Worm (Caenorhabditis elegans) whole organism, midembryonic: ENCODE measurements around the gene adah-1.

Experiments
- T22C8.4 ChIP-seq: fragments of 200-800 bp; sonication (Bioruptor generic); IDR thresholded peaks from 2 replicates; pipeline ENCODE4 v1.3.6; 2022; ENCODE audit warnings: missing genetic modification characterization, missing compliant biosample characterization
- cog-1 ChIP-seq: sonication (generic microtip); optimal IDR thresholded peaks from 2 replicates; lab custom pipeline; 2016; ENCODE audit warnings: missing genetic modification characterization, missing compliant biosample characterization
- flt-1 ChIP-seq: fragments of 200-800 bp; sonication (Bioruptor generic); IDR thresholded peaks from 2 replicates; pipeline ENCODE4 v1.3.6; 2022; ENCODE audit warnings: missing genetic modification characterization, missing compliant biosample characterization
- klf-2 ChIP-seq: fragments of 200-800 bp; sonication (Bioruptor generic); conservative IDR thresholded peaks from 2 replicates; pipeline ENCODE4 v1.3.6; 2022; ENCODE audit warnings: missing genetic modification reagents, missing genetic modification characterization, missing compliant biosample characterization
- med-1 ChIP-seq: sonication (generic microtip); optimal IDR thresholded peaks from 2 replicates; lab custom pipeline; 2017; ENCODE audit warnings: missing genetic modification characterization, mild to moderate bottlenecking, missing compliant biosample characterization, antibody characterized with exemption, missing genetic modification reagents; ENCODE audit not compliant: insufficient read depth
- ref-1 ChIP-seq: fragments of 200-800 bp; sonication (Bioruptor generic); conservative IDR thresholded peaks from 2 replicates; pipeline ENCODE4 v1.3.6; 2022; ENCODE audit warnings: missing genetic modification reagents, missing genetic modification characterization, missing compliant biosample characterization
- tab-1 ChIP-seq: fragments of 200-800 bp; sonication (Bioruptor generic); IDR thresholded peaks from 2 replicates; pipeline ENCODE4 v1.3.6; 2022; ENCODE audit warnings: missing genetic modification characterization, missing compliant biosample characterization
- ztf-23 ChIP-seq: fragments of 200-800 bp; sonication (Bioruptor generic); IDR thresholded peaks from 2 replicates; pipeline ENCODE4 v1.3.6; 2022; ENCODE audit warnings: missing genetic modification reagents, missing genetic modification characterization, missing compliant biosample characterization
- ztf-29 ChIP-seq: fragments of 200-800 bp; sonication (Bioruptor generic); IDR thresholded peaks from 2 replicates; pipeline ENCODE4 v1.3.6; 2022; ENCODE audit warnings: missing genetic modification reagents, missing genetic modification characterization, missing compliant biosample characterization

adah-1 gene

DNA sequence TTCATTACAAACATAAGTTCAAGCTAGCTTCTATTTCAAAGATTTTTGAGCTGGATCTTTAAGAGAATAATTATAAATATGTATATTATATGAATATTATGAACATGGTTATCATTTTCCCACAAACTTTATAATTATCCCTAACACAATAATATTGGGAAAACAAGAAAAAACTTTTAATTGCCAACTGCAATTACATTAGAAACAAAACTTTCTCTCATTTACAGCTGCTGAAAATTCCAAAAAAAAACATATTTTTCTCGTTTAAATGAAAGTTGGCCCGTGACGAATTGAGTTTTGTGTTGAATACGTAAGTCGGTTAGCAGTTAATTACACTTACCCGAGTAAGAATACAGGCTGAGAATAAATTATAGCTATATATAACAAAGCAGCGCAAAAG, 38.7 kb downstream of the adah-1 start:
- TF ChIP-seq ref-1 (GFP tag; lab: Robert Waterston, UW) (no peak), flt-1 (GFP tag; lab: Robert Waterston, UW) (no peak), med-1 (GFP tag; lab: Kevin White, UChicago) (no peak), T22C8.4 (GFP tag; lab: Robert Waterston, UW) (no peak), cog-1 (tag; lab: Kevin White, UChicago) (no peak), tab-1 (GFP tag; lab: Robert Waterston, UW) (no peak), ztf-29 (GFP tag; lab: Robert Waterston, UW) (no peak), ztf-23 (no peak), klf-2 (GFP tag; lab: Robert Waterston, UW) (no peak)

DNA sequence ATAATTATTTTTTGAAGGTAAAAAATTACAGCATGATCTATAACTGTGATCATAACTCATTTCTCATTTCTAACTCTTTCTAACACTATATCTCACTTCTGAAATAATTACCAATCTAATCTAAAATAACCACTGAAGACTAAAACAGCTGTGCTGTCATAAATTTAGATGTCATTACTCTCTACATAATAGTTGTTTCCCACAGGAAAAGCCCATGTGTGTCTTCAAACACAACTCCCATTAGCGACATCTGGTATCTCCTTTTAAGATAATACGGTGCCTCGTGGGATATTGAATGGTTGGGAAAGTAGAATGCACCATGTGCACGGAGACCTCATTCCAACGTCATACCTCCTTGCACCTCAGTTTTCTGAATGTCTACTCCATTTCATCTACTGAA, 41.0 kb downstream of the adah-1 start, which contains the start of gene Y43B11AL.1:
Gene Y43B11AL.1, plus strand, starts transcription at position 301 of the 400 bp plus-strand sequence.
- no peak for TF ChIP-seq tab-1 (GFP tag; lab: Robert Waterston, UW)
- TF ChIP-seq flt-1 (GFP tag; lab: Robert Waterston, UW): no peak
- no peak for TF ChIP-seq med-1 (GFP tag; lab: Kevin White, UChicago)
- no peak for TF ChIP-seq ztf-29 (GFP tag; lab: Robert Waterston, UW)
- no peak for TF ChIP-seq klf-2 (GFP tag; lab: Robert Waterston, UW)
- no peak for TF ChIP-seq ref-1 (GFP tag; lab: Robert Waterston, UW)
- TF ChIP-seq cog-1 (tag; lab: Kevin White, UChicago): no peak
- no peak for TF ChIP-seq ztf-23
- TF ChIP-seq T22C8.4 (GFP tag; lab: Robert Waterston, UW): no peak

DNA sequence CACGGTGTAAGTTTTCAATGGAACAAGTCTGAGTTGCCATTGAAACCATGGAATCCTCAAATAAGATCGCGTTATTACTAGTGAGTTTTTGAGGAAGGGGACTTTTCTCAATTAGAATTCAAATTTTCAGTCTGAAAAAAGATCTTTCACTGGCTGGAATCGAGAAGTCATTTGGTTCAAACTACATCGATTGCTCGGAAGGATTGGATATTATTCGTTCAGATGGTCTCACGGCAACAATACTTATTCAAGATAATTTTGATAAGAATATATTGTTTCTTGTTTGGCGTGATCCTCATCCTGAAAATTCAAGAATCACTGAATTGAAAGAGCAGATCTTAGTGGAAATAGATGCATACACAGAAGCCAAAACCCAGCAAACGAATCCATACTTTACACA, 43.4 kb downstream of the adah-1 start:
- TF ChIP-seq ztf-23 (no peak), T22C8.4 (GFP tag; lab: Robert Waterston, UW) (no peak), ztf-29 (GFP tag; lab: Robert Waterston, UW) (no peak), klf-2 (GFP tag; lab: Robert Waterston, UW) (no peak), flt-1 (GFP tag; lab: Robert Waterston, UW) (no peak), tab-1 (GFP tag; lab: Robert Waterston, UW) (no peak), ref-1 (GFP tag; lab: Robert Waterston, UW) (no peak), cog-1 (tag; lab: Kevin White, UChicago) (no peak), med-1 (GFP tag; lab: Kevin White, UChicago) (no peak)

DNA sequence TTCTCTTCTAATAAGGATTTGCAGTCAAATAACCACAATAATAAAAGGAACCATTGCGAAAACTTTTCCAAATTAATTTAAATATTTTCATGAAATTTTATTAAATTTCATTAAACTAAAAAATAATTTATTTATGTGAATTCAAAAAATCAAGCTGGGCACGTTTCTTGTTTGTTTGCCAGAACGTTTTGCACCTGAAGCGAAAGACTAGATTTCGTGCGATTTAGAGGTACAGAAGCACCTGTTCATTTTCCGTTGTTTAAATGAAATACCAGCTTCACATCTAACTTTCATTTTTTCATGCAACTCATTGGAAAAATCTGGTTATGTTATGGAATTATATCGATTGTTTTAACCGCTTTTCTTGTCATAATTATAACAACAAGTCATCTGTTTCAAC, 48.1 kb downstream of the adah-1 start, which contains the start of gene srg-48:
Gene srg-48, plus strand, starts transcription at position 301 of the 400 bp plus-strand sequence.
- TF ChIP-seq med-1 (GFP tag; lab: Kevin White, UChicago): no peak
- no peak for TF ChIP-seq ztf-23
- no peak for TF ChIP-seq flt-1 (GFP tag; lab: Robert Waterston, UW)
- TF ChIP-seq cog-1 (tag; lab: Kevin White, UChicago): no peak
- TF ChIP-seq klf-2 (GFP tag; lab: Robert Waterston, UW): no peak
- no peak for TF ChIP-seq T22C8.4 (GFP tag; lab: Robert Waterston, UW)
- TF ChIP-seq ztf-29 (GFP tag; lab: Robert Waterston, UW): no peak
- no peak for TF ChIP-seq ref-1 (GFP tag; lab: Robert Waterston, UW)
- no peak for TF ChIP-seq tab-1 (GFP tag; lab: Robert Waterston, UW)

- TF ChIP-seq ref-1 (GFP tag; lab: Robert Waterston, UW) (no peak), klf-2 (GFP tag; lab: Robert Waterston, UW) (no peak), T22C8.4 (GFP tag; lab: Robert Waterston, UW) (no peak), ztf-29 (GFP tag; lab: Robert Waterston, UW) (no peak), med-1 (GFP tag; lab: Kevin White, UChicago) (no peak), flt-1 (GFP tag; lab: Robert Waterston, UW) (no peak), cog-1 (tag; lab: Kevin White, UChicago) (no peak), ztf-23 (no peak), tab-1 (GFP tag; lab: Robert Waterston, UW) (no peak)
These were observed 51.1 kb downstream of the adah-1 start, which contains the start of gene srg-50 for ce11 chrIV:7075063-7075462. Gene srg-50, minus strand, starts transcription at chrIV:7075163.
